Fruit fly (Drosophila melanogaster): ENCODE results near the gene Est-6.

DNA sequence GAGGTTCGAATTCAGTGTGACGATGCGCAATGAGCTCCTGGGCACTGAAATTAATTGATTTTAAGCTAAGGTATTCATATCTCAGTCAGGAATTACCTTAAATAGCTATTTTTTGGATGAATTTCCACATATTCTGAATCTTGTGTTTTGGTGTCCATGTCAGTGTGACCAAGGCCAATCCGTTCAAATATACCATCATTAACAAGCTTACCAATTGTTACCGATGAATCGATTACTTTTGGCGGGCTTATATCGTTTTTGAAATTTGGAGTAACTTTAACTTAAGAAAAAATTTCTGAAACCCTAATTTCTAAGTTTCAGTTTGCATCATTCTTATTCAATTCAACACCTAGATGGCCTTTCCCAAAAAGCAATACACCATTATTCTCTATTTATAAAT lies 17.2 kb downstream of the Est-6 start, which contains the start of gene Tsen54:
- TF ChIP-seq sv (GFP tag; optimal IDR thresholded peaks at IDR 0.05): no peak
- TF ChIP-seq psq (GFP tag; optimal IDR thresholded peaks at IDR 0.05): no peak
- TF ChIP-seq dsf (GFP tag; optimal IDR thresholded peaks at IDR 0.05; ENCODE audit: borderline replicate concordance): no peak
- no peak for TF ChIP-seq CG32264 (GFP tag; optimal IDR thresholded peaks at IDR 0.05)
- no peak for TF ChIP-seq rgr (GFP tag; optimal IDR thresholded peaks at IDR 0.05)
- TF ChIP-seq CG9705 (GFP tag; optimal IDR thresholded peaks at IDR 0.05): no peak
- TF ChIP-seq lola (GFP tag; optimal IDR thresholded peaks at IDR 0.05): no peak
- no peak for TF ChIP-seq Myc (optimal IDR thresholded peaks at IDR 0.05)
- TF ChIP-seq ey (GFP tag; optimal IDR thresholded peaks at IDR 0.05): no peak
- TF ChIP-seq dmrt93B (GFP tag; optimal IDR thresholded peaks at IDR 0.05): no peak
- TF ChIP-seq Rel (GFP tag; optimal IDR thresholded peaks at IDR 0.05): no peak
- TF ChIP-seq Rel (tag; optimal IDR thresholded peaks at IDR 0.05): no peak
- TF ChIP-seq Hr78 (GFP tag; optimal IDR thresholded peaks at IDR 0.05): no peak
- TF ChIP-seq Hnf4 (GFP tag; optimal IDR thresholded peaks at IDR 0.05): no peak
- no peak for TF ChIP-seq OdsH (GFP tag; optimal IDR thresholded peaks at IDR 0.05)
